Worm (Caenorhabditis elegans) whole organism, midembryonic: ENCODE data around the gene srx-80.

ENCODE experiments used
- T22C8.4 ChIP-seq: fragments of 200-800 bp; sonication (Bioruptor generic); IDR thresholded peaks from 2 replicates; pipeline ENCODE4 v1.3.6; 2022; ENCODE audit warnings: missing genetic modification characterization, missing compliant biosample characterization
- cog-1 ChIP-seq: sonication (generic microtip); optimal IDR thresholded peaks from 2 replicates; lab custom pipeline; 2016; ENCODE audit warnings: missing genetic modification characterization, missing compliant biosample characterization
- flt-1 ChIP-seq: fragments of 200-800 bp; sonication (Bioruptor generic); IDR thresholded peaks from 2 replicates; pipeline ENCODE4 v1.3.6; 2022; ENCODE audit warnings: missing genetic modification characterization, missing compliant biosample characterization
- klf-2 ChIP-seq: fragments of 200-800 bp; sonication (Bioruptor generic); conservative IDR thresholded peaks from 2 replicates; pipeline ENCODE4 v1.3.6; 2022; ENCODE audit warnings: missing genetic modification reagents, missing genetic modification characterization, missing compliant biosample characterization
- med-1 ChIP-seq: sonication (generic microtip); optimal IDR thresholded peaks from 2 replicates; lab custom pipeline; 2017; ENCODE audit warnings: missing genetic modification characterization, mild to moderate bottlenecking, missing compliant biosample characterization, antibody characterized with exemption, missing genetic modification reagents; ENCODE audit not compliant: insufficient read depth
- ref-1 ChIP-seq: fragments of 200-800 bp; sonication (Bioruptor generic); conservative IDR thresholded peaks from 2 replicates; pipeline ENCODE4 v1.3.6; 2022; ENCODE audit warnings: missing genetic modification reagents, missing genetic modification characterization, missing compliant biosample characterization
- tab-1 ChIP-seq: fragments of 200-800 bp; sonication (Bioruptor generic); IDR thresholded peaks from 2 replicates; pipeline ENCODE4 v1.3.6; 2022; ENCODE audit warnings: missing genetic modification characterization, missing compliant biosample characterization
- ztf-23 ChIP-seq: fragments of 200-800 bp; sonication (Bioruptor generic); IDR thresholded peaks from 2 replicates; pipeline ENCODE4 v1.3.6; 2022; ENCODE audit warnings: missing genetic modification reagents, missing genetic modification characterization, missing compliant biosample characterization
- ztf-29 ChIP-seq: fragments of 200-800 bp; sonication (Bioruptor generic); IDR thresholded peaks from 2 replicates; pipeline ENCODE4 v1.3.6; 2022; ENCODE audit warnings: missing genetic modification reagents, missing genetic modification characterization, missing compliant biosample characterization

srx-80 gene

DNA sequence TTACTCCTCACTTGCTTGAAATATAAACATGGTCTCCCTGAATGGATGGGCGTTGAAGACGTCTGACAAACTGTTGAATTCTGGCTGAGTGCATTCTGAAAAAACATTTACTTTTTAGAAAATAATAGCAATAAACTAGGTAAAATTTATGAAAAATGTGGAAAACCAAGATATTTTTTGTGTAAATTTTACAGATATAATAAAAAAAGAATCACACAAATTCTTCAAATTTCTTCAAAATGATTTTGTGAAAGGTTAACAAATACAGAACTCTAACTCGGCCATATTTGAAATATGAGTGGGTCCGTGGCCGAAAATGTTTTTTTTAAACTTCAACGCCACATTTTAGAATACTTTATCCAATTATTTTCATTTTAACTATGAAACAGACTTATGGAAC, 24.6 kb downstream of the srx-80 start, which contains the start of gene glb-15:
Gene glb-15 (minus strand): TSS at position 101 of the 400 bp plus-strand sequence.
- TF ChIP-seq ztf-29 (GFP tag; lab: Robert Waterston, UW): no peak
- no peak for TF ChIP-seq cog-1 (tag; lab: Kevin White, UChicago)
- TF ChIP-seq klf-2: no peak
- no peak for TF ChIP-seq T22C8.4
- no peak for TF ChIP-seq tab-1 (GFP tag; lab: Robert Waterston, UW)
- no peak for TF ChIP-seq ref-1 (GFP tag; lab: Robert Waterston, UW)
- no peak for TF ChIP-seq flt-1 (GFP tag; lab: Robert Waterston, UW)
- TF ChIP-seq med-1 (GFP tag; lab: Kevin White, UChicago): no peak
- TF ChIP-seq ztf-23 (GFP tag; lab: Robert Waterston, UW): no peak

DNA sequence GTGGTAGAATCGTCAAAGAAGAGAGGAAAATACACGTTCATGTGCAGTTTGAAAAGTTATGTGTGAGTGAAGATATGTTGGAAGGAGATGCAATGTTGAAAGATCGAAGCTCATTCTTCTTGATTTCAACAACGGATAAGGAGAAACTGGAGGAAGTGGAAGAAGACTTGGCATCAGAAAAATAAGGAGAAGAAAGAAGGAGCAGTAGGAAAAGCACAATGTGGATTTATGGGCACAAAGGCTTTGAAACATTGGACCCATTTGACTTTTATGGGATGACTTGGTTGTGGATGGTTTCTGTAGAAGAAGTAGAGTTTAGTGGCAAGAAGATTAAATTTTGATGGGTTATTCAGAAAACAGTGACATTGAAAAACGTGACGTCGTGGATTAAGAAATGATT, 26.6 kb downstream of the srx-80 start:
- TF ChIP-seq T22C8.4: no peak
- no peak for TF ChIP-seq ztf-23 (GFP tag; lab: Robert Waterston, UW)
- TF ChIP-seq tab-1 (GFP tag; lab: Robert Waterston, UW): no peak
- TF ChIP-seq klf-2: no peak
- TF ChIP-seq cog-1 (tag; lab: Kevin White, UChicago): no peak
- TF ChIP-seq ztf-29 (GFP tag; lab: Robert Waterston, UW): no peak
- TF ChIP-seq ref-1 (GFP tag; lab: Robert Waterston, UW): no peak
- TF ChIP-seq flt-1 (GFP tag; lab: Robert Waterston, UW): no peak
- TF ChIP-seq med-1 (GFP tag; lab: Kevin White, UChicago): no peak

DNA sequence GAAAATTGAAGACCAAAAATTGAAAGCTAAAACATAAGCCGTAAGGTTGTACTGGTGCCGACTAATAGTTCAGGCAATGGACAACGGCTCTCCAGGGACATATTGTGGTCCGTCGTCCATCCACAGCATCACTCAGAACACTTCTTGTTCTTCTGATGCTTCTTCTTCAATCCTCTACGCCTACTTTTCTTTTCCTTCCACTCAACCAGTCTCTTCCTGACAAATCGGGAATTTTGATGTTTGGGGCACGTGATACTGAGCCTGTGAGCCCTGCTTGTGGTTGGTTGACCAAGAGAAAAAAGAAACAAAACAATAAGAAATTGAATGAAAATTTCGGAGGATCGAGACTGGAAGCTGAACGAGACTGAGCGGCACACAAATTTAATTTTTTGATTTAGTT, 27.7 kb downstream of the srx-80 start:
- TF ChIP-seq flt-1 (GFP tag; lab: Robert Waterston, UW): no peak
- TF ChIP-seq med-1 (GFP tag; lab: Kevin White, UChicago): no peak
- TF ChIP-seq ztf-23 (GFP tag; lab: Robert Waterston, UW): no peak
- TF ChIP-seq klf-2: no peak
- no peak for TF ChIP-seq ref-1 (GFP tag; lab: Robert Waterston, UW)
- no peak for TF ChIP-seq ztf-29 (GFP tag; lab: Robert Waterston, UW)
- TF ChIP-seq tab-1 (GFP tag; lab: Robert Waterston, UW): no peak
- no peak for TF ChIP-seq cog-1 (tag; lab: Kevin White, UChicago)
- no peak for TF ChIP-seq T22C8.4

DNA sequence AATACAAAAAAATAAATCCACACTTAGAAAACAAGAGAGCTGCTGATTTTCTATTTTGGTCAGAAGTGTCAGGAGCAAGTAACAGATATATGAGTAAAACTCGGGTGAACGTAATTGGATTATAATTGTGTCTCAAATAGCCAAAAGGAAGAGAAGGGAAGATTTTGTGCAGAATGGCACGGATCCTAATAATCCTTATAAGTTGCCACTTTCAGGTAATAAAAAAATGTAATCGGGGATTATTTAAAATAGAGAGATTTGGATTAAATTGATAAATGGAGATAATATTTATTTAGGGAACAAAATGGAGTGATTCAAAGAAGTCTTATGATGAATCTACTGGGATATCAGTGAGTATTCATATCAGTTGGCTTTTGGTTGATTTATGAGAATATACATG, 31.4 kb downstream of the srx-80 start:
- no peak for TF ChIP-seq ztf-23 (GFP tag; lab: Robert Waterston, UW)
- TF ChIP-seq cog-1 (tag; lab: Kevin White, UChicago): no peak
- no peak for TF ChIP-seq ztf-29 (GFP tag; lab: Robert Waterston, UW)
- no peak for TF ChIP-seq flt-1 (GFP tag; lab: Robert Waterston, UW)
- TF ChIP-seq tab-1 (GFP tag; lab: Robert Waterston, UW): no peak
- TF ChIP-seq med-1 (GFP tag; lab: Kevin White, UChicago): no peak
- TF ChIP-seq ref-1 (GFP tag; lab: Robert Waterston, UW): no peak
- no peak for TF ChIP-seq klf-2
- TF ChIP-seq T22C8.4: no peak

DNA sequence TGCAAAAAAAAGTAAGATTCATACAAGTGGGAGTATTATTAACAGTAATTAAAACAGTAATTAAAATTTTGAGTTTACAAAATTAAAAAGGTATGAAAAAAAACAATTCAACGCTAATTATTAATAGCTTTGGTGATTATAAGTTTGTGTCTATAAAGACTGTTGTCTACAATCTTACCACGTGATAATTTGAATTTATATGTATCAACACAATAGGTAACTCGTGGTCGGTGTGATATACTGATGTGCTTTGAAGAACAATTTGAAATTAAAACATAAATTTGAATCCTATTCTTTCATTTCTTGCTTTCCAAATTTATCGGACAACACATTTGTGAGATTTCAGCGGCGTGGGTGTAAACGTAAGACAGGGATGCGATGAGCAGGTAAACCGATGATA, 34.3 kb downstream of the srx-80 start:
- TF ChIP-seq cog-1 (tag; lab: Kevin White, UChicago) (no peak), T22C8.4 (no peak), klf-2 (no peak), ztf-29 (GFP tag; lab: Robert Waterston, UW) (no peak), med-1 (GFP tag; lab: Kevin White, UChicago) (no peak), tab-1 (GFP tag; lab: Robert Waterston, UW) (no peak), flt-1 (GFP tag; lab: Robert Waterston, UW) (no peak)

DNA sequence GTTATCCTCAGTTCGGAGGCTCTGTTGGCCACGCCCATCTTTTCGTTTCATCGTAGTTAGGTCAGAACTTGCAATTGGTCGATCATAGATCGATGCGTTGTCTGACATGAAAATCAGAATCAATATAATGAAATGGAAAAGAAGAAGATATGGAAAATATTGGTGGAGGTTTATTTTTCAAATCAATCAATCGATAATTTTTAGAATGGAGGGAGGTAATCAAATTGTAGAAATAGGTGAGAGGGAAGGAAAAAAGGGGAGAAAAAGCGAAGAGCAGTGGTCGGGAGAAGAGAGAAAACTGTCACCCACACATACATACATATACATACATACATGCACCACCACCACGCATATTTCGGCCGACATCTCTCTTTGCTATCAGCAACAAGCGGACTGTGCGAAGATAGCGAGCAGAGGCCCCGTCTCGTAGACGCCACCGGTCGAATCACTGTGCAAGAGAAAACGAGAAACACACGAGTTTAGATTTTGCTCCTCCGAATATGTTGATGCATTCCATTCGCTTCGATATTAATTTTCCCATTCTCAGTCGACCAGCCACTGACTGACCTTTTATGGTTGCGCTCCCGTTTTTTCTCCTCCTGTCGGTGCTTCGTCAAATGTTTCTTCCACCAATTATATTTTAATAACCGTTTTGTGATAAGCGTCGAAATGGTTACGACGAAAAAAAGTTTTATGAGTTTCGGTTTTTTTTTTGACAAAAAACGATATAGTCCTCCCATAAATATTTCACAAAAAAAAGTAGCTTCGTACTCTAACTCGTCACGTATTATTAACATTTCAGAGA, 35.9 kb downstream of the srx-80 start, which contains the start of gene F35B12.10:
Gene F35B12.10 (minus strand): TSS at position 51 of the 805 bp plus-strand sequence.
- no peak for TF ChIP-seq ztf-29 (GFP tag; lab: Robert Waterston, UW)

DNA sequence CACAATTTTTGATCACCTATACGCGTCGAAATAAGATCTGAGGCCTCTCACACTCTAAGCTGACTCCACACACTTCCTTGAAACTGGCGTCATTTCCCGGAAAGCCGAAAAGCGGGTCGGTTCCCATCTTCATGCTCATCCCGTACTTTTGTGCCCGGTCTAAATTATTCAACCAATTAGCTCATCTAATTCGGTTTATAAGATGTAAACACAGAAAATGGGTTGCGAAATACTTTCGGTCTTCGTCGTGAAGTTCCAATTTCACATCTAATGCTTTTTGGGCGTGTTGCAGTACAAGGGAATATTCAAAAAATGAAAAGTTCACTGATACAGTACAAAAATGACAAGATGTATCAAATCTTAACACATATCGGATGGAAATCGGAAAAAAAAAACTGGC, 37.6 kb downstream of the srx-80 start:
- TF ChIP-seq klf-2 (no peak), flt-1 (GFP tag; lab: Robert Waterston, UW) (no peak), ztf-29 (GFP tag; lab: Robert Waterston, UW) (no peak), cog-1 (tag; lab: Kevin White, UChicago) (no peak), ztf-23 (GFP tag; lab: Robert Waterston, UW) (no peak), med-1 (GFP tag; lab: Kevin White, UChicago) (no peak), tab-1 (GFP tag; lab: Robert Waterston, UW) (no peak)

DNA sequence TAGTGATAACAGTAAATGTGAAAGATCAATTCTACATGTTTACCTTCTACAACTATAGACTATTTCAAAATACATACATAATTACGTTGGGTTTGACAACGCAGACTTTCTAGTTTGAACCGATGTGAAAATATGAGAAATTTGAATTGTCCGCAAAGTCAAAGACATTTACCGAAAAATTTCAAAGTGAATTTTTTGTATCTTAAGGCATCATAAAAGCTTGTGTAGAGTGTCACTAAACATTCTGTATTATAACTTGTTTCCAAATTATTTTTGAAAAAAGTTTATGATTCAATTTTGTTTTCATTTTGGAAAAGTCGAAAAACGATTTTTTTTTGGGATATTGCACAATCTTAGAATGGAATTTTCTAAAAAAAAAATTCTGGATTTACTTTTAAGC, 42.1 kb downstream of the srx-80 start:
- TF ChIP-seq klf-2 (no peak), T22C8.4 (no peak), ztf-29 (GFP tag; lab: Robert Waterston, UW) (no peak), med-1 (GFP tag; lab: Kevin White, UChicago) (no peak), ztf-23 (GFP tag; lab: Robert Waterston, UW) (no peak), flt-1 (GFP tag; lab: Robert Waterston, UW) (no peak), tab-1 (GFP tag; lab: Robert Waterston, UW) (no peak), ref-1 (GFP tag; lab: Robert Waterston, UW) (no peak), cog-1 (tag; lab: Kevin White, UChicago) (no peak)

DNA sequence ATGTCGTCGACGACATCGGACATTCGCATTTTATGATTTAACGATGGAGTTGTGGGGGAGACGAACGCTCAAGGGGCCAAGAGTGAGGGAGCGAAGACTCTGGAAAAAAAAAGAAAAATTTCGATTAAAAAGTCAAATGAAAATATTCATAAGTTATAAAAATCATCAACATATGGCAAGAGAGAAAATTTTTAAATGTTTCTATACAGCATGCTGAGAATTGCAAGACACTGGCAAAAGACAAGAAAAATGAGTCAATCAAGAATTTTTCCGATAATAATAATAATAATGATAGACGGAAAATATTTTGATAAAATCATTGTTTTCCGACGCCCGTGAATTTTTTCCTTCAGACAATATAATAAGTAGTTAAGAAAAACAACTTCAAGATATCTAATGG, 43.7 kb downstream of the srx-80 start, which contains the start of gene sipa-1:
Gene sipa-1 (minus strand): TSS at position 101 of the 400 bp plus-strand sequence.
- TF ChIP-seq tab-1 (GFP tag; lab: Robert Waterston, UW) (no peak), flt-1 (GFP tag; lab: Robert Waterston, UW) (no peak), cog-1 (tag; lab: Kevin White, UChicago) (no peak), klf-2 (no peak), med-1 (GFP tag; lab: Kevin White, UChicago) (no peak), ztf-29 (GFP tag; lab: Robert Waterston, UW) (no peak), ref-1 (GFP tag; lab: Robert Waterston, UW) (no peak), T22C8.4 (no peak), ztf-23 (GFP tag; lab: Robert Waterston, UW) (no peak)
